Fruit fly (Drosophila melanogaster): ENCODE data around the gene CG31937.
A peak's percentile ranks its signal among the peaks of the same experiment; 100 is the strongest.

Gene CG31937

dm6 chr2L:1715699-1716333, 13.9 kb upstream of the CG31937 start, which contains the start of gene frtz (continued):
- TF ChIP-seq caup (GFP tag; optimal IDR thresholded peaks at IDR 0.05; ENCODE audit: severe bottlenecking) = no peak
- TF ChIP-seq knrl (GFP tag; IDR thresholded peaks at IDR 0.05; ENCODE audit: partially characterized antibody) = peak; percentile 91
- TF ChIP-seq nau (GFP tag; optimal IDR thresholded peaks at IDR 0.05) = no peak
- no peak for TF ChIP-seq Side (GFP tag; optimal IDR thresholded peaks at IDR 0.05)
- no peak for TF ChIP-seq CG17361 (GFP tag; IDR thresholded peaks at IDR 0.05)
- no peak for TF ChIP-seq al (GFP tag; IDR thresholded peaks at IDR 0.05)
- TF ChIP-seq abd-A (tag; optimal IDR thresholded peaks at IDR 0.05) = no peak
- no peak for TF ChIP-seq ind (GFP tag; optimal IDR thresholded peaks at IDR 0.05)
- peak; percentile 22 for TF ChIP-seq Ets65A (GFP tag)
- TF ChIP-seq nom (GFP tag; optimal IDR thresholded peaks at IDR 0.05) = no peak
- peak; percentile 71 for TF ChIP-seq MESR4 (GFP tag; optimal IDR thresholded peaks at IDR 0.05)
- TF ChIP-seq CHES-1-like (GFP tag; optimal IDR thresholded peaks at IDR 0.05) = peak; percentile 29
- no peak for TF ChIP-seq prd (optimal IDR thresholded peaks at IDR 0.05)
- no peak for TF ChIP-seq prd (GFP tag; IDR thresholded peaks at IDR 0.05)
- TF ChIP-seq tin (GFP tag; optimal IDR thresholded peaks at IDR 0.05) = no peak
- peak; percentile 61 for TF ChIP-seq row (GFP tag; IDR thresholded peaks at IDR 0.05)
- no peak for TF ChIP-seq maf-S (GFP tag; optimal IDR thresholded peaks at IDR 0.05)
- peak; percentile 24 for TF ChIP-seq jumu (GFP tag; optimal IDR thresholded peaks at IDR 0.05)
- TF ChIP-seq Sox100B (GFP tag; optimal IDR thresholded peaks at IDR 0.05) = no peak
- no peak for TF ChIP-seq yki (optimal IDR thresholded peaks at IDR 0.05)
- no peak for TF ChIP-seq rib (GFP tag; IDR thresholded peaks at IDR 0.05)
- TF ChIP-seq B-H1 (GFP tag; IDR thresholded peaks at IDR 0.05) = no peak
- no peak for TF ChIP-seq CG4360 (GFP tag; IDR thresholded peaks at IDR 0.05)
- peak; percentile 41; the same call in 2 of the 3 replicates for TF ChIP-seq ci (GFP tag; IDR thresholded peaks at IDR 0.05)
- no peak for TF ChIP-seq tio (GFP tag; optimal IDR thresholded peaks at IDR 0.05)
- no peak for TF ChIP-seq sim (GFP tag; IDR thresholded peaks at IDR 0.05)
- peak; percentile 13 for TF ChIP-seq CG12391 (tag; optimal IDR thresholded peaks at IDR 0.05)
- TF ChIP-seq unc-4 (GFP tag; IDR thresholded peaks at IDR 0.05; ENCODE audit: partially characterized antibody) = peak; percentile 82
- TF ChIP-seq CG31365 (tag; optimal IDR thresholded peaks at IDR 0.05) = no peak
- TF ChIP-seq CG10147 (GFP tag; optimal IDR thresholded peaks at IDR 0.05) = no peak
- peak; percentile 43; the same call in 1 of the 2 replicates for TF ChIP-seq slbo (GFP tag; IDR thresholded peaks at IDR 0.05)
- TF ChIP-seq corto (GFP tag; optimal IDR thresholded peaks at IDR 0.05) = no peak
- TF ChIP-seq sens-2 (GFP tag; IDR thresholded peaks at IDR 0.05) = no peak
- TF ChIP-seq gcm (GFP tag; optimal IDR thresholded peaks at IDR 0.05) = no peak
- TF ChIP-seq CG10543 (GFP tag; optimal IDR thresholded peaks at IDR 0.05) = no peak
- TF ChIP-seq fd64A (GFP tag; optimal IDR thresholded peaks at IDR 0.05) = no peak
- TF ChIP-seq Fer3 (tag; optimal IDR thresholded peaks at IDR 0.05) = no peak
- peak; percentile 82 for TF ChIP-seq CG42726 (GFP tag; IDR thresholded peaks at IDR 0.05; ENCODE audit: partially characterized antibody)
- no peak for TF ChIP-seq gce (GFP tag; IDR thresholded peaks at IDR 0.05)
- TF ChIP-seq CG4424 (GFP tag; optimal IDR thresholded peaks at IDR 0.05) = no peak
- TF ChIP-seq Awh (GFP tag; IDR thresholded peaks at IDR 0.05) = no peak
- no peak for TF ChIP-seq mirr (GFP tag; optimal IDR thresholded peaks at IDR 0.05)
- no peak for TF ChIP-seq pros (GFP tag; optimal IDR thresholded peaks at IDR 0.05)
- peak; percentile 37 for TF ChIP-seq Dp (GFP tag; optimal IDR thresholded peaks at IDR 0.05)
- no peak for TF ChIP-seq tx (GFP tag; optimal IDR thresholded peaks at IDR 0.05)
- no peak for TF ChIP-seq CG7372 (GFP tag; IDR thresholded peaks at IDR 0.05)
- TF ChIP-seq Atf3 (GFP tag; optimal IDR thresholded peaks at IDR 0.05) = no peak
- TF ChIP-seq CG14441 (GFP tag; IDR thresholded peaks at IDR 0.05) = no peak
- no peak for TF ChIP-seq CoRest (tag; optimal IDR thresholded peaks at IDR 0.05)
- TF ChIP-seq sqz (GFP tag; optimal IDR thresholded peaks at IDR 0.05) = no peak
- TF ChIP-seq CG11093 (GFP tag; IDR thresholded peaks at IDR 0.05) = no peak

All from whole organism, embryonic.